Worm (Caenorhabditis elegans) whole organism, early embryonic: ENCODE measurements around the gene C05D9.7.

Source experiments
- F13C5.2 ChIP-seq: sonication (generic microtip); optimal IDR thresholded peaks from 2 replicates; lab custom pipeline; 2017; ENCODE audit warnings: mild to moderate bottlenecking, missing genetic modification characterization, inconsistent platforms, missing compliant biosample characterization
- aly-1 ChIP-seq: sonication (generic microtip); optimal IDR thresholded peaks from 2 replicates; lab custom pipeline; 2016; ENCODE audit warnings: missing genetic modification characterization, missing compliant biosample characterization
- ama-1 ChIP-seq: fragments of 150-350 bp; optimal IDR thresholded peaks from 2 replicates; lab custom pipeline; 2014
- ceh-13 ChIP-seq: fragments of 200-800 bp; sonication (Bioruptor generic); optimal IDR thresholded peaks from 2 replicates; lab custom pipeline; 2018; ENCODE audit warnings: mild to moderate bottlenecking, missing genetic modification characterization, missing compliant biosample characterization
- ets-7 ChIP-seq: sonication (generic microtip); optimal IDR thresholded peaks from 2 replicates; lab custom pipeline; 2016; ENCODE audit warnings: missing genotype, missing genetic modification characterization, missing compliant biosample characterization
- flt-1 ChIP-seq: fragments of 200-800 bp; sonication (Bioruptor generic); IDR thresholded peaks from 2 replicates; pipeline ENCODE4 v1.3.6; 2022; ENCODE audit warnings: missing genetic modification characterization, missing compliant biosample characterization
- hmbx-1 ChIP-seq: sonication (generic microtip); optimal IDR thresholded peaks from 2 replicates; lab custom pipeline; 2016; ENCODE audit warnings: mild to moderate bottlenecking, missing genetic modification characterization, missing compliant biosample characterization
- hnd-1 ChIP-seq: sonication (generic microtip); optimal IDR thresholded peaks from 2 replicates; lab custom pipeline; 2016; ENCODE audit warnings: missing genetic modification characterization, missing compliant biosample characterization
- pes-1 ChIP-seq: fragments of 200-800 bp; sonication (Bioruptor generic); IDR thresholded peaks from 2 replicates; pipeline ENCODE4 v1.3.6; 2022; ENCODE audit warnings: missing genetic modification reagents, missing genetic modification characterization, missing compliant biosample characterization
- scrt-1 ChIP-seq: fragments of 200-800 bp; sonication (Bioruptor generic); IDR thresholded peaks from 2 replicates; pipeline ENCODE4 v1.3.6; 2022; ENCODE audit warnings: missing genetic modification characterization, missing compliant biosample characterization
- tbx-11 ChIP-seq: fragments of 200-800 bp; sonication (Bioruptor generic); IDR thresholded peaks from 2 replicates; pipeline ENCODE4 v1.3.6; 2022; ENCODE audit warnings: missing genetic modification characterization, missing compliant biosample characterization
- tbx-37 ChIP-seq: fragments of 200-800 bp; sonication (Bioruptor generic); conservative IDR thresholded peaks from 2 replicates; pipeline ENCODE4 v1.3.6; 2022; ENCODE audit warnings: missing genetic modification reagents, missing genetic modification characterization, missing compliant biosample characterization
- tra-4 ChIP-seq: sonication (generic microtip); optimal IDR thresholded peaks from 2 replicates; lab custom pipeline; 2017; ENCODE audit warnings: missing genetic modification characterization, missing compliant biosample characterization

- TF ChIP-seq ama-1 (lab: Kevin White, UChicago): no peak
- TF ChIP-seq flt-1 (GFP tag; lab: Robert Waterston, UW): no peak
- TF ChIP-seq tbx-11: no peak
- TF ChIP-seq scrt-1: no peak
- TF ChIP-seq ceh-13 (GFP tag; lab: Kevin White, UChicago): no peak
- no peak for TF ChIP-seq ets-7 (tag; lab: Kevin White, UChicago)
- no peak for TF ChIP-seq hnd-1 (tag; lab: Kevin White, UChicago)
- no peak for TF ChIP-seq tbx-37 (GFP tag; lab: Robert Waterston, UW)
- no peak for TF ChIP-seq pes-1 (GFP tag; lab: Robert Waterston, UW)
- no peak for TF ChIP-seq hmbx-1
- TF ChIP-seq tra-4 (tag; lab: Kevin White, UChicago): no peak
- no peak for TF ChIP-seq aly-1
- no peak for TF ChIP-seq F13C5.2 (tag; lab: Kevin White, UChicago)
Observed at ce11 chrX:1141617-1142016, 22.4 kb upstream of the C05D9.7 start.
